Worm (Caenorhabditis elegans) whole organism, young adult: ENCODE measurements around the gene cdc-25.3.

Experiments used
- B0035.1 ChIP-seq: sonication (generic microtip); optimal IDR thresholded peaks from 2 replicates; lab custom pipeline; 2016; ENCODE audit warnings: missing genetic modification characterization, mild to moderate bottlenecking, missing compliant biosample characterization, missing genotype, missing genetic modification reagents
- B0261.1 ChIP-seq: sonication (generic microtip); optimal IDR thresholded peaks from 2 replicates; lab custom pipeline; 2016; ENCODE audit warnings: mild to moderate bottlenecking, missing genetic modification characterization, moderate library complexity, missing compliant biosample characterization
- B0336.3 ChIP-seq: fragments of 200-800 bp; sonication (Bioruptor generic); IDR thresholded peaks from 2 replicates; pipeline ENCODE4 v1.3.6; 2022; ENCODE audit warnings: missing genetic modification characterization, missing compliant biosample characterization
- C06A6.2 ChIP-seq: fragments of 200-800 bp; sonication (Bioruptor generic); conservative IDR thresholded peaks from 2 replicates; pipeline ENCODE4 v1.3.6; 2022; ENCODE audit warnings: missing genetic modification characterization, missing compliant biosample characterization
- C17E4.6 ChIP-seq: fragments of 200-800 bp; sonication (Bioruptor generic); IDR thresholded peaks from 2 replicates; pipeline ENCODE4 v1.3.6; 2022; ENCODE audit warnings: missing genetic modification reagents, missing genetic modification characterization, missing compliant biosample characterization
- F10E7.11 ChIP-seq: sonication (generic microtip); optimal IDR thresholded peaks from 2 replicates; lab custom pipeline; 2017; ENCODE audit warnings: mild to moderate bottlenecking, missing genetic modification characterization, moderate library complexity, missing compliant biosample characterization
- F22D6.2 ChIP-seq: sonication (generic microtip); optimal IDR thresholded peaks from 2 replicates; lab custom pipeline; 2016; ENCODE audit warnings: mild to moderate bottlenecking, missing genetic modification characterization, missing compliant biosample characterization
- F23B12.7 ChIP-seq: sonication (generic microtip); optimal IDR thresholded peaks from 2 replicates; lab custom pipeline; 2017; ENCODE audit warnings: missing genetic modification characterization, mild to moderate bottlenecking, missing compliant biosample characterization, antibody characterized with exemption, moderate library complexity; ENCODE audit not compliant: insufficient read depth
- F33H1.4 ChIP-seq: fragments of 200-800 bp; sonication (Bioruptor generic); IDR thresholded peaks from 2 replicates; pipeline ENCODE4 v1.3.6; 2022; ENCODE audit warnings: missing genetic modification reagents, missing genetic modification characterization, missing compliant biosample characterization
- F39B2.1 ChIP-seq: fragments of 200-800 bp; sonication (Bioruptor generic); IDR thresholded peaks from 2 replicates; pipeline ENCODE4 v1.3.6; 2022; ENCODE audit warnings: missing genetic modification reagents, missing genetic modification characterization, missing compliant biosample characterization
- F57A8.1 ChIP-seq: fragments of 200-800 bp; sonication (Bioruptor generic); optimal IDR thresholded peaks from 2 replicates; lab custom pipeline; 2018; ENCODE audit warnings: mild to moderate bottlenecking, missing genetic modification characterization, moderate library complexity, missing compliant biosample characterization
- Y56A3A.18 ChIP-seq: fragments of 200-800 bp; sonication (Bioruptor generic); IDR thresholded peaks from 2 replicates; pipeline ENCODE4 v1.3.6; 2022; ENCODE audit warnings: missing genetic modification reagents, missing genetic modification characterization, missing compliant biosample characterization
- Y67H2A.10 ChIP-seq: fragments of 200-800 bp; sonication (Bioruptor generic); conservative IDR thresholded peaks from 2 replicates; pipeline ENCODE4 v1.3.6; 2022; ENCODE audit warnings: missing genetic modification reagents, missing genetic modification characterization, missing compliant biosample characterization
- Y95B8A.8 ChIP-seq: fragments of 200-800 bp; sonication (Bioruptor generic); IDR thresholded peaks from 2 replicates; pipeline ENCODE4 v1.3.6; 2022; ENCODE audit warnings: missing genetic modification reagents, missing genetic modification characterization, missing compliant biosample characterization
- ZK185.1 ChIP-seq: sonication (generic microtip); optimal IDR thresholded peaks from 2 replicates; lab custom pipeline; 2016; ENCODE audit warnings: mild to moderate bottlenecking, missing genetic modification characterization, missing compliant biosample characterization; ENCODE audit not compliant: poor library complexity, severe bottlenecking
- akir-1 ChIP-seq: fragments of 200-800 bp; sonication (Bioruptor generic); optimal IDR thresholded peaks from 2 replicates; lab custom pipeline; 2018; ENCODE audit warnings: mild to moderate bottlenecking, missing genetic modification characterization, moderate library complexity, missing compliant biosample characterization
- aptf-3 ChIP-seq: fragments of 200-800 bp; sonication (Bioruptor generic); IDR thresholded peaks from 2 replicates; pipeline ENCODE4 v1.3.6; 2022; ENCODE audit warnings: missing genetic modification characterization, missing compliant biosample characterization
- atf-7 ChIP-seq: sonication (generic microtip); optimal IDR thresholded peaks from 2 replicates; lab custom pipeline; 2017; ENCODE audit warnings: mild to moderate bottlenecking, missing genetic modification characterization, missing compliant biosample characterization
- attf-6 ChIP-seq: fragments of 200-800 bp; sonication (Bioruptor generic); IDR thresholded peaks from 2 replicates; pipeline ENCODE4 v1.3.6; 2022; ENCODE audit warnings: missing genetic modification reagents, missing genetic modification characterization, missing compliant biosample characterization
- bed-2 ChIP-seq: fragments of 200-800 bp; sonication (Bioruptor generic); IDR thresholded peaks from 2 replicates; pipeline ENCODE4 v1.3.6; 2022; ENCODE audit warnings: missing genetic modification reagents, missing genetic modification characterization, missing compliant biosample characterization
- cebp-1 ChIP-seq, 2 experiments: fragments of 200-800 bp in 1 of 2; sonication (Bioruptor generic) in 1 of 2; sonication (generic microtip) in 1 of 2; IDR thresholded peaks in 1 of 2; optimal IDR thresholded peaks in 1 of 2; 2 replicates each; pipeline versions ENCODE4 v1.3.6 to Lab custom; 2017 to 2022; ENCODE audit warnings: missing compliant biosample characterization in 2 of 2, missing genetic modification characterization in 2 of 2, mild to moderate bottlenecking in 1 of 2, missing genetic modification reagents in 1 of 2, moderate library complexity in 1 of 2
- ceh-100 ChIP-seq: fragments of 200-800 bp; sonication (Bioruptor generic); IDR thresholded peaks from 2 replicates; pipeline ENCODE4 v1.3.6; 2022; ENCODE audit warnings: missing genetic modification reagents, missing genetic modification characterization, missing compliant biosample characterization
- ceh-58 ChIP-seq: fragments of 200-800 bp; sonication (Bioruptor generic); IDR thresholded peaks from 2 replicates; pipeline ENCODE4 v1.3.6; 2022; ENCODE audit warnings: missing genetic modification characterization, missing compliant biosample characterization
- ceh-79 ChIP-seq: sonication (generic microtip); optimal IDR thresholded peaks from 2 replicates; lab custom pipeline; 2017; ENCODE audit warnings: mild to moderate bottlenecking, missing genetic modification characterization, missing compliant biosample characterization
- chd-7 ChIP-seq: sonication (generic microtip); optimal IDR thresholded peaks from 2 replicates; lab custom pipeline; 2016; ENCODE audit warnings: mild to moderate bottlenecking, missing genetic modification characterization, moderate library complexity, missing compliant biosample characterization
- egl-44 ChIP-seq: fragments of 200-800 bp; sonication (Bioruptor generic); IDR thresholded peaks from 2 replicates; pipeline ENCODE4 v1.3.6; 2022; ENCODE audit warnings: missing genetic modification reagents, missing genetic modification characterization, missing compliant biosample characterization
- fkh-3 ChIP-seq: sonication (generic microtip); optimal IDR thresholded peaks from 2 replicates; lab custom pipeline; 2016; ENCODE audit warnings: mild to moderate bottlenecking, missing genetic modification characterization, missing compliant biosample characterization
- gei-17 ChIP-seq: fragments of 200-800 bp; sonication (Bioruptor generic); optimal IDR thresholded peaks from 2 replicates; lab custom pipeline; 2018; ENCODE audit warnings: mild to moderate bottlenecking, missing genetic modification characterization, missing compliant biosample characterization
- hmg-1.2 ChIP-seq: fragments of 200-800 bp; sonication (Bioruptor generic); IDR thresholded peaks from 2 replicates; pipeline ENCODE4 v1.3.6; 2022; ENCODE audit warnings: missing genetic modification reagents, missing genetic modification characterization, missing compliant biosample characterization
- hmg-20 ChIP-seq: fragments of 200-800 bp; sonication (Bioruptor generic); IDR thresholded peaks from 2 replicates; pipeline ENCODE4 v1.3.6; 2022; ENCODE audit warnings: missing genetic modification reagents, missing genetic modification characterization, missing compliant biosample characterization
- hrde-1 ChIP-seq: sonication (generic microtip); optimal IDR thresholded peaks from 2 replicates; lab custom pipeline; 2016; ENCODE audit warnings: missing genetic modification characterization, mild to moderate bottlenecking, missing compliant biosample characterization, moderate library complexity, missing genotype, missing genetic modification reagents, borderline replicate concordance
- let-607 ChIP-seq, 2 experiments: fragments of 200-800 bp in 1 of 2; sonication (Bioruptor generic) in 1 of 2; sonication (generic microtip) in 1 of 2; optimal IDR thresholded peaks; 2 replicates each; lab custom pipeline; 2016 to 2018; ENCODE audit warnings: mild to moderate bottlenecking in 2 of 2, missing compliant biosample characterization in 2 of 2, missing genetic modification characterization in 2 of 2, moderate library complexity in 2 of 2, missing genotype in 1 of 2
- lir-1 ChIP-seq: fragments of 200-800 bp; sonication (Bioruptor generic); conservative IDR thresholded peaks from 2 replicates; pipeline ENCODE4 v1.3.6; 2022; ENCODE audit warnings: missing genetic modification reagents, missing genetic modification characterization, missing compliant biosample characterization
- lsy-27 ChIP-seq: sonication (generic microtip); optimal IDR thresholded peaks from 2 replicates; lab custom pipeline; 2017; ENCODE audit warnings: missing genetic modification characterization, mild to moderate bottlenecking, missing compliant biosample characterization, antibody characterized with exemption, missing genotype, borderline replicate concordance; ENCODE audit not compliant: insufficient read depth
- madf-10 ChIP-seq: sonication (generic microtip); optimal IDR thresholded peaks from 2 replicates; lab custom pipeline; 2016; ENCODE audit warnings: mild to moderate bottlenecking, missing genetic modification characterization, missing compliant biosample characterization
- nfya-1 ChIP-seq: sonication (generic microtip); optimal IDR thresholded peaks from 2 replicates; lab custom pipeline; 2017; ENCODE audit warnings: antibody characterized with exemption, missing compliant biosample characterization, missing genetic modification characterization, borderline replicate concordance; ENCODE audit not compliant: insufficient read depth
- nfyb-1 ChIP-seq: fragments of 200-800 bp; sonication (Bioruptor generic); IDR thresholded peaks from 2 replicates; pipeline ENCODE4 v1.3.6; 2022; ENCODE audit warnings: missing genetic modification reagents, missing genetic modification characterization, missing compliant biosample characterization
- nhr-27 ChIP-seq: fragments of 200-800 bp; sonication (Bioruptor generic); optimal IDR thresholded peaks from 2 replicates; lab custom pipeline; 2018; ENCODE audit warnings: mild to moderate bottlenecking, missing genetic modification characterization, moderate library complexity, missing compliant biosample characterization
- pha-4 ChIP-seq: fragments of 150-350 bp; sonication (generic microtip); optimal IDR thresholded peaks from 2 replicates; lab custom pipeline; 2014; ENCODE audit warnings: missing biosample characterization, missing genetic modification reagents, missing genetic modification characterization
- sdz-38 ChIP-seq: sonication (generic microtip); optimal IDR thresholded peaks from 2 replicates; lab custom pipeline; 2016; ENCODE audit warnings: missing genotype, missing genetic modification characterization, missing compliant biosample characterization
- snpc-1.3 ChIP-seq: sonication (generic microtip); optimal IDR thresholded peaks from 2 replicates; lab custom pipeline; 2017; ENCODE audit warnings: missing genetic modification characterization, mild to moderate bottlenecking, missing compliant biosample characterization, antibody characterized with exemption, moderate library complexity, missing genotype, missing genetic modification reagents; ENCODE audit not compliant: insufficient read depth
- snpc-4 ChIP-seq, 5 experiments: fragments of 150-350 bp in 1 of 5; sonication (generic microtip) in 4 of 5; optimal IDR thresholded peaks; 2 replicates each; lab custom pipeline; 2014 to 2018; ENCODE audit warnings: missing genetic modification characterization in 5 of 5, missing biosample characterization in 3 of 5, antibody characterized with exemption in 2 of 5, mild to moderate bottlenecking in 2 of 5, missing compliant biosample characterization in 2 of 5, missing genotype in 2 of 5, moderate library complexity in 2 of 5, missing genetic modification reagents in 1 of 5
- tbp1 ChIP-seq: fragments of 200-800 bp; sonication (Bioruptor generic); optimal IDR thresholded peaks from 2 replicates; lab custom pipeline; 2018; ENCODE audit warnings: mild to moderate bottlenecking, missing genetic modification characterization, missing compliant biosample characterization
- zfh-2 ChIP-seq: fragments of 200-800 bp; sonication (Bioruptor generic); conservative IDR thresholded peaks from 2 replicates; pipeline ENCODE4 v1.3.6; 2022; ENCODE audit warnings: missing genetic modification reagents, missing genetic modification characterization, missing compliant biosample characterization
- zim-3 ChIP-seq: sonication (generic microtip); optimal IDR thresholded peaks from 2 replicates; lab custom pipeline; 2017; ENCODE audit warnings: mild to moderate bottlenecking, missing genetic modification characterization, moderate library complexity, missing compliant biosample characterization
- ztf-18 ChIP-seq: sonication (generic microtip); optimal IDR thresholded peaks from 2 replicates; lab custom pipeline; 2016; ENCODE audit warnings: missing genotype, mild to moderate bottlenecking, missing genetic modification characterization, missing compliant biosample characterization

Gene cdc-25.3

ce11 chrIII:8904044-8904443, 13.7 kb downstream of the cdc-25.3 start, which contains the start of gene lin-9 (continued):
- TF ChIP-seq B0035.1 (tag; lab: Kevin White, UChicago) (peak; percentile 58), cebp-1 (GFP tag; IDR thresholded peaks at IDR 0.05; lab: Robert Waterston, UW) (peak; percentile 85), cebp-1 (tag; optimal IDR thresholded peaks at IDR 0.05; lab: Kevin White, UChicago) (peak; percentile 94), ceh-58 (GFP tag; lab: Robert Waterston, UW) (no peak), F33H1.4 (GFP tag; lab: Robert Waterston, UW) (peak; percentile 100), F23B12.7 (tag; lab: Kevin White, UChicago) (peak; percentile 79), lsy-27 (tag; lab: Kevin White, UChicago) (no peak), chd-7 (peak; percentile 87), ceh-79 (tag; lab: Kevin White, UChicago) (peak; percentile 65), F39B2.1 (GFP tag; lab: Robert Waterston, UW) (peak; percentile 91), snpc-1.3 (peak; percentile 54), atf-7 (peak; percentile 86), akir-1 (GFP tag; lab: Kevin White, UChicago) (no peak), gei-17 (peak; percentile 86), F10E7.11 (tag; lab: Kevin White, UChicago) (peak; percentile 49), ZK185.1 (tag; lab: Kevin White, UChicago) (peak; percentile 91), nhr-27 (tag; lab: Kevin White, UChicago) (no peak), nfyb-1 (peak; percentile 98), ztf-18 (tag; lab: Kevin White, UChicago) (peak; percentile 87), Y56A3A.18 (GFP tag; lab: Robert Waterston, UW) (peak; percentile 85), egl-44 (GFP tag; lab: Robert Waterston, UW) (peak; percentile 41; the same call in 1 of the 2 replicates), F22D6.2 (tag; lab: Kevin White, UChicago) (peak; percentile 79), pha-4 (tag; lab: Kevin White, UChicago) (no peak), lir-1 (peak; percentile 78), B0261.1 (peak; percentile 10), attf-6 (GFP tag; lab: Robert Waterston, UW) (0 out of 2 replicates have a peak, but pooled peaks have one; percentile 45), Y67H2A.10 (GFP tag; lab: Robert Waterston, UW) (peak; percentile 82), ceh-100 (peak; percentile 79), hmg-1.2 (GFP tag; lab: Robert Waterston, UW) (peak; percentile 86), bed-2 (GFP tag; lab: Robert Waterston, UW) (peak; percentile 91), zim-3 (no peak), madf-10 (peak; percentile 86), zfh-2 (GFP tag; lab: Robert Waterston, UW) (peak; percentile 98), snpc-4 (GFP tag; optimal IDR thresholded peaks at IDR 0.05; lab: Kevin White, UChicago) (peak; percentile 43), snpc-4 (tag; optimal IDR thresholded peaks at IDR 0.05; lab: Kevin White, UChicago) (peak; percentile 68 to 84 (median 78)), hrde-1 (tag; lab: Kevin White, UChicago) (peak; percentile 85), F57A8.1 (GFP tag; lab: Kevin White, UChicago) (no peak), aptf-3 (GFP tag; lab: Robert Waterston, UW) (no peak), B0336.3 (GFP tag; lab: Robert Waterston, UW) (peak; percentile 99), hmg-20 (GFP tag; lab: Robert Waterston, UW) (peak; percentile 91), C06A6.2 (peak; percentile 86), Y95B8A.8 (GFP tag; lab: Robert Waterston, UW) (peak; percentile 93), nfya-1 (tag; lab: Kevin White, UChicago) (no peak), let-607 (tag; optimal IDR thresholded peaks at IDR 0.05; lab: Kevin White, UChicago) (peak; percentile 88 to 91), C17E4.6 (peak; percentile 95), fkh-3 (no peak), sdz-38 (no peak), tbp1 (GFP tag; lab: Kevin White, UChicago) (peak; percentile 75)
- TF ChIP-seq, all 124 proteins: peak for 90
